Worm (Caenorhabditis elegans): ENCODE measurements around the gene rpn-12.

DNA sequence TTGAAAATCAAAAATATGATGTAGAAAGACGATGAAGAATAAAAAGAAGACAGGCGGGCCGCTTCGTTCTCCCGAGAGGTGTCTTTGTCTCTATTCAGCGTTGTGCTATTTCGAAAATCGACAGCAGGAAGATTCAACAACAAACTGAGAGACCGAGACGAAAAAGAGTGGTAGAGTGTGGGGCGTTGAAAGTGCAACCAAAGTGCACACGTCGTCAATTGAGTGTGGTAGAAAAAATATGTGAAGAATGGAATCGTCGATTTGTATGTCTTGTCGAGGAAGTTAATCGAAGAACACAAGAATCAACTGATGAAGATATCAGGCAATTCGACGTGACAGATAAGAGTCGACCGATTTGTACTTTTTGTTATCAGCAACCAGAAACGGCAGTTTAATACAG is 33.8 kb upstream of the rpn-12 start:
- TF ChIP-seq unc-39 (tag; optimal IDR thresholded peaks at IDR 0.05) (no peak), lin-39 (tag; optimal IDR thresholded peaks at IDR 0.05) (peak; percentile 58), pqm-1 (tag; optimal IDR thresholded peaks at IDR 0.05) (peak; percentile 91), R02D3.7 (tag; optimal IDR thresholded peaks at IDR 0.05) (peak; percentile 0), unc-62 (GFP tag; optimal IDR thresholded peaks at IDR 0.05) (peak; percentile 83), jun-1 (tag; optimal IDR thresholded peaks at IDR 0.05) (peak; percentile 58)
